Fruit fly (Drosophila melanogaster) whole organism, embryonic: ENCODE measurements around the gene Ids.
A peak's percentile ranks its signal among the peaks of the same experiment; 100 is the strongest.

Experiments used
- Ada2b ChIP-seq: fragments of 200-800 bp; sonication (Bioruptor generic); IDR thresholded peaks from 2 replicates; pipeline ENCODE4 v1.3.6; 2022; ENCODE audit warnings: missing biosample characterization, missing genetic modification characterization
- CG10565 ChIP-seq: fragments of 200-800 bp; sonication (Bioruptor generic); optimal IDR thresholded peaks from 3 replicates; lab custom pipeline; 2016; ENCODE audit warnings: missing biosample characterization, mild to moderate bottlenecking, missing genetic modification characterization
- CG12769 ChIP-seq: fragments of 200-800 bp; sonication (Bioruptor generic); optimal IDR thresholded peaks from 2 replicates; lab custom pipeline; 2019; ENCODE audit warnings: missing biosample characterization, mild to moderate bottlenecking, missing genetic modification characterization, moderate library complexity
- CG14014 ChIP-seq: fragments of 200-800 bp; sonication (Bioruptor generic); IDR thresholded peaks from 2 replicates; pipeline ENCODE4 v1.3.6; 2022; ENCODE audit warnings: missing biosample characterization, missing genetic modification characterization
- CG14860 ChIP-seq: fragments of 200-800 bp; sonication (Bioruptor generic); IDR thresholded peaks from 3 replicates; pipeline ENCODE4 v1.3.6; 2022; ENCODE audit warnings: missing biosample characterization, missing genetic modification characterization; ENCODE audit not compliant: partially characterized antibody
- CG15011 ChIP-seq: fragments of 200-800 bp; sonication (Bioruptor generic); optimal IDR thresholded peaks from 3 replicates; lab custom pipeline; 2018; ENCODE audit warnings: missing biosample characterization, mild to moderate bottlenecking, missing genetic modification characterization
- CG15269 ChIP-seq: fragments of 200-800 bp; sonication (Bioruptor generic); optimal IDR thresholded peaks from 2 replicates; lab custom pipeline; 2018; ENCODE audit warnings: missing biosample characterization, mild to moderate bottlenecking, missing genetic modification characterization, moderate library complexity
- CG17912 ChIP-seq: fragments of 200-800 bp; sonication (Bioruptor generic); optimal IDR thresholded peaks from 2 replicates; lab custom pipeline; 2018; ENCODE audit warnings: missing biosample characterization, mild to moderate bottlenecking, missing genetic modification characterization
- CG4854 ChIP-seq: fragments of 200-800 bp; sonication (Bioruptor generic); optimal IDR thresholded peaks from 2 replicates; lab custom pipeline; 2016; ENCODE audit warnings: missing biosample characterization, missing genetic modification characterization, inconsistent platforms
- CG6254 ChIP-seq: fragments of 200-800 bp; sonication (Bioruptor generic); optimal IDR thresholded peaks from 3 replicates; lab custom pipeline; 2017; ENCODE audit warnings: mild to moderate bottlenecking, missing biosample characterization, missing genetic modification reagents, missing genetic modification characterization
- CG9609 ChIP-seq: fragments of 200-800 bp; sonication (Bioruptor generic); optimal IDR thresholded peaks from 3 replicates; lab custom pipeline; 2016; ENCODE audit warnings: missing biosample characterization, missing genetic modification characterization
- Dfd ChIP-seq, 2 experiments: fragments of >200 bp; optimal IDR thresholded peaks; 2 replicates each; lab custom pipeline; 2017; ENCODE audit warnings: missing biosample characterization in 2 of 2, missing genetic modification characterization in 2 of 2
- Doc3 ChIP-seq: fragments of 200-800 bp; sonication (Bioruptor generic); IDR thresholded peaks from 3 replicates; pipeline ENCODE4 v1.3.6; 2022; ENCODE audit warnings: missing biosample characterization, missing genetic modification characterization; ENCODE audit not compliant: partially characterized antibody
- Hr3 ChIP-seq: fragments of 200-800 bp; sonication (Bioruptor generic); optimal IDR thresholded peaks from 3 replicates; lab custom pipeline; 2016; ENCODE audit warnings: missing biosample characterization, missing genetic modification characterization
- Med ChIP-seq: fragments of 200-800 bp; sonication (Bioruptor generic); peaks from one replicate; lab custom pipeline; 2016; ENCODE audit warnings: missing biosample characterization, missing genetic modification characterization, mild to moderate bottlenecking, inconsistent platforms, moderate library complexity
- Nf-YA ChIP-seq: fragments of 200-800 bp; sonication (Bioruptor generic); IDR thresholded peaks from 2 replicates; pipeline ENCODE4 v1.3.6; 2022; ENCODE audit warnings: missing biosample characterization, missing genetic modification characterization
- PHDP ChIP-seq: fragments of 200-800 bp; sonication (Bioruptor generic); optimal IDR thresholded peaks from 3 replicates; lab custom pipeline; 2018; ENCODE audit warnings: missing biosample characterization, mild to moderate bottlenecking, missing genetic modification characterization, moderate library complexity
- Ptx1 ChIP-seq: fragments of 200-800 bp; sonication (Bioruptor generic); IDR thresholded peaks from 2 replicates; pipeline ENCODE4 v1.3.6; 2022; ENCODE audit warnings: missing biosample characterization, missing genetic modification characterization
- ara ChIP-seq: fragments of 200-800 bp; sonication (Bioruptor generic); IDR thresholded peaks from 2 replicates; pipeline ENCODE4 v1.3.6; 2022; ENCODE audit warnings: missing biosample characterization, missing genetic modification characterization
- bbx ChIP-seq: fragments of 200-800 bp; sonication (Bioruptor generic); IDR thresholded peaks from 2 replicates; pipeline ENCODE4 v1.3.6; 2022; ENCODE audit warnings: missing biosample characterization, missing genetic modification characterization; ENCODE audit not compliant: partially characterized antibody
- cad ChIP-seq: fragments of >200 bp; optimal IDR thresholded peaks from 2 replicates; lab custom pipeline; 2017; ENCODE audit warnings: missing biosample characterization, missing genetic modification characterization
- chm ChIP-seq: fragments of 200-800 bp; sonication (Bioruptor generic); IDR thresholded peaks from 2 replicates; pipeline ENCODE4 v1.3.6; 2022; ENCODE audit warnings: missing biosample characterization, missing genetic modification characterization
- da ChIP-seq: fragments of 200-800 bp; sonication (Bioruptor generic); optimal IDR thresholded peaks from 2 replicates; lab custom pipeline; 2016; ENCODE audit warnings: missing biosample characterization, missing genetic modification characterization
- dmrt11E ChIP-seq: fragments of 200-800 bp; sonication (Bioruptor generic); optimal IDR thresholded peaks from 3 replicates; lab custom pipeline; 2018; ENCODE audit warnings: missing biosample characterization, mild to moderate bottlenecking, missing genetic modification characterization, moderate library complexity
- fd64A ChIP-seq: fragments of 200-800 bp; sonication (Bioruptor generic); optimal IDR thresholded peaks from 3 replicates; lab custom pipeline; 2018; ENCODE audit warnings: missing biosample characterization, mild to moderate bottlenecking, missing genetic modification characterization
- hkb ChIP-seq, 2 experiments: fragments of 200-800 bp in 1 of 2; fragments of >200 bp in 1 of 2; sonication (Bioruptor generic) in 1 of 2; IDR thresholded peaks in 1 of 2; optimal IDR thresholded peaks in 1 of 2; 2 replicates each; pipeline versions ENCODE4 v1.3.6 to Lab custom; 2017 to 2022; ENCODE audit warnings: missing biosample characterization in 1 of 2, missing genetic modification characterization in 1 of 2
- lola ChIP-seq, 3 experiments: fragments of >200 bp in 2 of 3; fragments of 200-800 bp in 1 of 3; sonication (Bioruptor generic) in 1 of 3; optimal IDR thresholded peaks; 2 replicates each; lab custom pipeline; 2017 to 2019; ENCODE audit warnings: missing biosample characterization in 3 of 3, missing genetic modification characterization in 3 of 3, mild to moderate bottlenecking in 1 of 3, moderate library complexity in 1 of 3
- lov ChIP-seq, 2 experiments: fragments of 200-800 bp in 1 of 2; fragments of >200 bp in 1 of 2; sonication (Bioruptor generic) in 1 of 2; IDR thresholded peaks in 1 of 2; optimal IDR thresholded peaks in 1 of 2; 2 replicates in 1 of 2; 3 replicates in 1 of 2; pipeline versions ENCODE4 v1.3.6 to Lab custom; 2017 to 2022; ENCODE audit warnings: missing biosample characterization in 1 of 2, missing genetic modification characterization in 1 of 2
- org-1 ChIP-seq: fragments of 200-800 bp; sonication (Bioruptor generic); optimal IDR thresholded peaks from 2 replicates; lab custom pipeline; 2017; ENCODE audit warnings: missing biosample characterization, missing genetic modification characterization
- otp ChIP-seq: fragments of 200-800 bp; sonication (Bioruptor generic); IDR thresholded peaks from 3 replicates; pipeline ENCODE4, ENCODE4 v1.3.6; 2022; ENCODE audit warnings: missing biosample characterization, missing genetic modification characterization
- pan ChIP-seq, 4 experiments: fragments of >200 bp in 3 of 4; fragments of 200-800 bp in 1 of 4; sonication (Bioruptor generic) in 1 of 4; optimal IDR thresholded peaks in 3 of 4; IDR thresholded peaks in 1 of 4; 2 replicates each; pipeline versions ENCODE4 v1.3.6 to Lab custom; 2017 to 2022; ENCODE audit warnings: missing biosample characterization in 2 of 4, missing genetic modification characterization in 2 of 4, mixed read lengths in 1 of 4
- ranshi ChIP-seq: fragments of 200-800 bp; sonication (Bioruptor generic); IDR thresholded peaks from 2 replicates; pipeline ENCODE4 v1.3.6; 2022; ENCODE audit warnings: missing biosample characterization, missing genetic modification characterization
- rib ChIP-seq: fragments of 200-800 bp; sonication (Bioruptor generic); IDR thresholded peaks from 2 replicates; pipeline ENCODE4 v1.3.6; 2022; ENCODE audit warnings: missing biosample characterization, missing genetic modification characterization
- sd ChIP-seq: fragments of 200-800 bp; sonication (Bioruptor generic); optimal IDR thresholded peaks from 3 replicates; lab custom pipeline; 2018; ENCODE audit warnings: missing biosample characterization, mild to moderate bottlenecking, missing genetic modification characterization, moderate library complexity
- sisA ChIP-seq: fragments of 200-800 bp; sonication (Bioruptor generic); IDR thresholded peaks from 2 replicates; pipeline ENCODE4 v1.3.6; 2022; ENCODE audit warnings: missing biosample characterization, missing genetic modification characterization
- sqz ChIP-seq: fragments of 200-800 bp; sonication (Bioruptor generic); optimal IDR thresholded peaks from 3 replicates; lab custom pipeline; 2018; ENCODE audit warnings: missing biosample characterization, mild to moderate bottlenecking, missing genetic modification characterization
- stc ChIP-seq: fragments of 200-800 bp; sonication (Bioruptor generic); IDR thresholded peaks from 2 replicates; pipeline ENCODE4 v1.3.6; 2022; ENCODE audit warnings: missing biosample characterization, missing genetic modification characterization
- tap ChIP-seq: fragments of 200-800 bp; optimal IDR thresholded peaks from 3 replicates; lab custom pipeline; 2019; ENCODE audit warnings: missing biosample characterization, mild to moderate bottlenecking, missing genetic modification characterization, moderate library complexity
- trem ChIP-seq: fragments of 200-800 bp; optimal IDR thresholded peaks from 3 replicates; lab custom pipeline; 2019; ENCODE audit warnings: missing biosample characterization, mild to moderate bottlenecking, missing genetic modification characterization, moderate library complexity

Ids gene

dm6 chr3L:3406307-3407061, 28.4 kb downstream of the Ids start (continued):
- 0 out of 3 replicates have a peak, but pooled peaks have one; percentile 12 for TF ChIP-seq otp (GFP tag; lab: Robert Waterston, UW)
- no peak for TF ChIP-seq fd64A (GFP tag; lab: Kevin White, UChicago)
- TF ChIP-seq hkb (optimal IDR thresholded peaks at IDR 0.05; lab: Kevin White, UChicago): no peak
- peak; percentile 50; the same call in 1 of the 2 replicates for TF ChIP-seq hkb (GFP tag; IDR thresholded peaks at IDR 0.05; lab: Robert Waterston, UW)
- TF ChIP-seq CG14014 (GFP tag; lab: Robert Waterston, UW): peak; percentile 38; the same call in 1 of the 2 replicates
- peak; percentile 1 for TF ChIP-seq CG15269 (tag; lab: Kevin White, UChicago)
- no peak for TF ChIP-seq Nf-YA (GFP tag; lab: Robert Waterston, UW)
- TF ChIP-seq Ada2b: no peak
- TF ChIP-seq Hr3 (GFP tag; lab: Kevin White, UChicago): no peak
- TF ChIP-seq pan (optimal IDR thresholded peaks at IDR 0.05; lab: Kevin White, UChicago): no peak
- peak in 1 of 2 experiments; percentile 42 for TF ChIP-seq pan (GFP tag; optimal IDR thresholded peaks at IDR 0.05 in 1 of 2, IDR thresholded peaks at IDR 0.05 in 1 of 2)
- no peak for TF ChIP-seq ara (GFP tag; lab: Robert Waterston, UW)
- TF ChIP-seq tap (tag; lab: Kevin White, UChicago): no peak
- no peak for TF ChIP-seq CG9609 (GFP tag; lab: Kevin White, UChicago)
- no peak for TF ChIP-seq trem
- TF ChIP-seq stc: 0 out of 2 replicates have a peak, but pooled peaks have one; percentile 37
- TF ChIP-seq CG6254 (GFP tag; lab: Kevin White, UChicago): no peak
- no peak for TF ChIP-seq Dfd (GFP tag; optimal IDR thresholded peaks at IDR 0.05; lab: Kevin White, UChicago)
- TF ChIP-seq sisA (GFP tag; lab: Robert Waterston, UW): no peak
- no peak for TF ChIP-seq lola (GFP tag; optimal IDR thresholded peaks at IDR 0.05; lab: Kevin White, UChicago)
- no peak for TF ChIP-seq rib
- TF ChIP-seq da (GFP tag; lab: Kevin White, UChicago): no peak
- no peak for TF ChIP-seq cad (GFP tag; lab: Kevin White, UChicago)
- TF ChIP-seq chm (GFP tag; lab: Robert Waterston, UW): no peak
- no peak for TF ChIP-seq CG14860
- no peak for TF ChIP-seq Doc3 (GFP tag; lab: Robert Waterston, UW)
- TF ChIP-seq CG4854 (GFP tag; lab: Kevin White, UChicago): no peak
- TF ChIP-seq CG12769 (tag; lab: Kevin White, UChicago): peak; percentile 2
- TF ChIP-seq Ptx1 (GFP tag; lab: Robert Waterston, UW): 0 out of 2 replicates have a peak, but pooled peaks have one; percentile 33
- TF ChIP-seq PHDP: peak; percentile 30
- TF ChIP-seq sd (tag; lab: Kevin White, UChicago): peak; percentile 36
- TF ChIP-seq ranshi (GFP tag; lab: Robert Waterston, UW): 0 out of 2 replicates have a peak, but pooled peaks have one; percentile 12
- no peak for TF ChIP-seq lov (optimal IDR thresholded peaks at IDR 0.05; lab: Kevin White, UChicago)
- no peak for TF ChIP-seq lov (GFP tag; IDR thresholded peaks at IDR 0.05; lab: Robert Waterston, UW)
- TF ChIP-seq bbx (GFP tag; lab: Robert Waterston, UW): no peak
- TF ChIP-seq dmrt11E (tag; lab: Kevin White, UChicago): no peak
- TF ChIP-seq sqz (GFP tag; lab: Kevin White, UChicago): no peak
- peak; percentile 8 for TF ChIP-seq CG15011
- no peak for TF ChIP-seq CG17912
- no peak for TF ChIP-seq CG10565 (GFP tag; lab: Kevin White, UChicago)
- TF ChIP-seq Med: peak; percentile 70
- TF ChIP-seq org-1: no peak
